Worm (Caenorhabditis elegans) whole organism, dauer: ENCODE measurements around the gene Y75B7B.1.

ENCODE experiments used
- unc-62 ChIP-seq: sonication (generic microtip); optimal IDR thresholded peaks from 2 replicates; lab custom pipeline; 2017; ENCODE audit warnings: missing biosample characterization, missing genetic modification reagents, missing genetic modification characterization

Gene Y75B7B.1

DNA sequence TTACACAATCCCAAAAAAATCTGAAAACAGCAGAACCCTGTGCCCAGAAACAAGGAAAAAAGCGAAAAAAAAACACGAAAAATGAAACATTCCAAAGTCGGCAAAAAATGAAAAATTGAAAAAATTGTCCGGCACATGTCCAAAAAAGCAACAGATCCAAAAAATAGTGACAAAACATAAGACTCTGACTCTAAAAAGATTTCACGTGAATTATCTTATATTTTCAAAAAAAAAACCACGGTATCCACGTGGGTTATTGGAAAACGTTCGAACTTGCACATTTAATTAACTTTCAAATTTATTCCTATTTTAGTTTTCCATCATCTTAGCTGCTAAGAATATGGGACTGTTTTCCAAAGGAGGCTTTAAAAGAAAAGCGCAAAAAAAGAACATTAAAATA lies at the start of gene Y75B7B.1:
Y75B7B.1 (plus strand) TSS at position 301 of the 400 bp plus-strand sequence.
- no peak for TF ChIP-seq unc-62 (GFP tag; lab: Kevin White, UChicago)

DNA sequence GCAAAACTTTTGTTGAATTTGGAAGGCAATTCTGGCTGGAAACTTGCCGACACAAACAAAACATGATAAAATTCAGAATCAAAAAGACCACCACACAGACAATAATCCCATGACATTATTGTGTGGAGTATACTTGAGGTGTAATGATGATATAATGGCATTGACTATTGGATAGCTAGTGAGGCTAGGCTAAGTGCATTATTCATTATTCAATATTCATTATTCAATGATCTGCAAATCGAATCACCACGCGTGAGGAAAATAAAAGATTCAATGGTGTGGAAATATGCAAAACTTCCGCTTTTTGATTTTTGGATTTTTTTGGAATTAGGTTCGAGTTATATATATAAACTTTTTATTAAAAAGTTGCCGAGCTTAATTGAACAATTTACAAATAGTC lies 47.2 kb upstream of the Y75B7B.1 start:
- no peak for TF ChIP-seq unc-62 (GFP tag; lab: Kevin White, UChicago)

DNA sequence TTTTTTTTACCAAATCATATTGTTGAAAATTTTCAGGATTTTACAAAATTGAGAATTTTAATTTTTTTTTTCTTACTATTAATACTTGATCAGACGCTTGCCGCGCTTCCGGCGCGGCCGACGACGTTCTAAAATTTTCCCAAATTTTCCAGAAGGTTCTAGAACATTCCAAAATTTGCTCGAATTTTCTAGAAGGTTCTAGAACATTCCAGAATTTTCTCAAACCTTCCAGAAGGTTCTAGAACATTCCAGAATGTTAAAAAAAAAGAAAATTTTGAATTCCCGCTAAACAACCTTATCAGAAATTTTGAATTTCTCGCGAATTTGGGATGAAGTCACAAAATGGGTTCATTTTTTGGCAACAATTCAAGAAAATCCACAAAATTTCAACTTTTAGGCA lies 44.5 kb upstream of the Y75B7B.1 start:
- TF ChIP-seq unc-62 (GFP tag; lab: Kevin White, UChicago), result no peak

DNA sequence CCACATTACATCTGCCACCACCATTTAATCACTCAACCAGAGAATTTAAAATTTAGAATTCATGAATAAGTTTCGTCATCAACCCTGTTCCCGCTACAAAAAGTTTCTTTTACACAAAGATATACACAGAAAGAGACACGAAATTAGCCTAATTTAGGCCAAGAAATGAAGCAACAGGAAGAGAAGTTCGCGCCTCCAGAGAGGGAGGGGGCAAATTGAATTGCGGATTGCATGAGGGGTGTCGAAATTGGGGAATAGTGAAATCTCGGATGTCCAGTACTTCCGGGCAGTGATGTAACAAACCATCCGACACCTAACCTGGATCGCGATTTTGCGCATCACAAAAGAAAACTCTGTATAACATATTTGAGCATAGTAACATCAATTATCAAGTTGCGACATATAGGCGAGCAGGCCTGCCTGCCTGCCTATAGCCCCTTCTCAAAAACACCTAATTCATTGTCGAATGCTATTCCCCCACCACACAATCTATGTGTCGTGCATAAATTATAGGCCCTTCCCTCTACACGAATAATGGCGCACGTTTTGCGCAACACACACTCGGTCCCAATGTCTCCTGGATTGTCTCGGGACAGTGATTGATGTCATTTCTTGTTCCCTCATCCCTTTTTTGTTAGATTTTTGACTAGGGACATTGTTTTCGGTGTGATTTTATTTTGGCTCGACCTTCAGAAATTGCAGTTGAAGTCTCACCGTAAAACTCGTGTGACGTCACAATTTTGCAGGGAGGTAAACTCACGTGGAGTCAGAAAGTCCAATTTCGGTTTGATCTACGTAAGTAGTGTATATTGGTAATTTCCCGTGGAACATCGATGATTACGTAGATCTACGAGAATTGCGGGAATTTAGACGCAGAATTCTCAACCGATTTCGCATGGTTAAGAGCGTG lies 42.7 kb upstream of the Y75B7B.1 start:
- TF ChIP-seq unc-62 (GFP tag; lab: Kevin White, UChicago), result no peak

DNA sequence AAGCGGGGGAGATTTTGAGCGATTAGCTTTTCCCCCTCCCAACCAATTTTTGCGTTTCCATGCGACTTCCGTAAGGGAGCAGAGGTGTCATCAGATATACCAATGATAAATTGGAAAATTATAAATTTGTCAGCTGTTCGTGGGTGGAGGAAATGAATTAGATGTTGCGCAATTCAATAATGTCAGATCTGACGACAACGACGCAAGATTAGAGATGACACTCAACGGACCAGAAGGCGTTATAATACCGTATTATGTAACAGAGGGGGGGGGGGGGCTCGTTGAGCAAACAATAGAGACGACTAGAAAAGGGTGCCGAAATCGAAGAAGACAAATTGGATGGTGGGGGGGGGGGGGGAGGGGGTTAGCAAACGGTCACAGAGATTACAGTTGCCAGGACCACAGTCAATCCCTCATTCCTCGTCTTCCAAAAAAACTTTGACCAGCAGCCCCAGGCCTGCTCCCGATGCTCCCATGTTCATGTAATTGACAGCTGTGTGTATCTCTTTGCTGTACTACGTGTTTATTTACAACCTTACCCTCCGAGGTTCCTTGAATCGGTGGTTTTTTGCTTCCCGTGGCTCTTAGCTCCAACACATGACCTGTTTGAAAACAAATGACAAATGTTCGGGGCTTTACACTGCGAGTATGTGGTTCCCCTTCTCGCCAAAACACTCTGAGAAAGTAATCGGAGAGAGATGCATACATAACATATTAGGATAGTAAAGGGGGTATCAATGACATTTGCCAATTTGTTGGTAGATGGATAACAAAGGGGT lies 41.6 kb upstream of the Y75B7B.1 start:
- no peak for TF ChIP-seq unc-62 (GFP tag; lab: Kevin White, UChicago)

DNA sequence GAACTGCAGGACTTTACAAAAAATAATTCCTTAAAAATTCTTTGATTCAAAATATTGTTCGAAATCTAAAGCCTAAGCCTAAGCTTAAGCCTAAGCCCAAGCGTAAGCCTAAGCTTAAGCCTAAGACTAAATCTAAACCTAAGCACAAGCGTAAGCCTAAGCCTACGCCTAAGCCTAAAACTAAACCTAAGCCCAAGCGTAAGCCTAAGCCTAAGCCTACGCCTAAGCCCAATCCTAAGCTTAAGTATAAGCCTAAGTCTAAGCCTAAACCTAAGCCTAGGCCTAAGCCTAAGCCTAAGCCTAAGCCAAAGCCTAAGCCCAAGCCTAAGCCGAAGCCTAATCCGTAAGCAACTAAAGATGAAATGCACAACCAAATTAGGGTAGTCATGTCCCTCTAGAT lies 40.2 kb upstream of the Y75B7B.1 start:
- TF ChIP-seq unc-62 (GFP tag; lab: Kevin White, UChicago), result no peak

DNA sequence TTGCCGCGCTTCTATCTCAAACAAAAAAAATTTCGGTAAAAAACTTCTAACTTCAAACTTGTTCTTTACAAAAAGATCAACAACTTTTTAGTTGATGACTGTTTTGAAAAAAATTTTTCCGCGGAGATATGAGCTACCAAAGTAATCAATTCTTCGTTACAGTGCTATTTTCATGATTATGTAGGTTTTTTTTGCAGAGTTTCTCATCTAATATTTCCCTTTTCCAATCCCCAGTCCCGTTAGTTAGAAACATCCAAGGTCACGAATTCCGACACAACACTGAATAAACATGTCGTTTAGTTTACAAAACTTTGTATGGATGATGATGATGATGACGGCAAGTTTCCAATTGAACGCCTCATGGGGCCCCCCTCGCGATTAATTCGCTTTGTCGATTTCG lies 38.1 kb upstream of the Y75B7B.1 start:
- TF ChIP-seq unc-62 (GFP tag; lab: Kevin White, UChicago), result no peak

DNA sequence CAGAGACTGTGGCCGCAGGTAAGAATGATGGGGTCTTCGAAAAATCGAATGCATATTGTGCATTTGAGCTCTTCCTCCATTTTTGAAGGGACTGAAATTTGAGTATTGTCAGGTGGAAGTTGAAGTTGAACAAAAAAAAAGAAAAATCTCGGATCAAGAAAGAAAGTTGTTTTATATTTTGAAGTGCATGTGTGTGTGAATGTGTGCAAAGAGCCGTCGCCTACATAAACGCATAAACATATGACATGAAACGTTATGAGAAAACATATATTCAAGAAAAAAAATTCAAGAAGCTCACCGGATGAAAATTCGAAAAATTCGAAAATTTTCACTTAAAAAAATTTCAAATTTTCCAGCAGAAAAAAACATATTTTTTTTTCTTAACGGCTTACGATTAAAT lies 35.4 kb upstream of the Y75B7B.1 start, which contains the start of gene madd-2:
madd-2 (minus strand) TSS at position 101 of the 400 bp plus-strand sequence.
- TF ChIP-seq unc-62 (GFP tag; lab: Kevin White, UChicago), result no peak

DNA sequence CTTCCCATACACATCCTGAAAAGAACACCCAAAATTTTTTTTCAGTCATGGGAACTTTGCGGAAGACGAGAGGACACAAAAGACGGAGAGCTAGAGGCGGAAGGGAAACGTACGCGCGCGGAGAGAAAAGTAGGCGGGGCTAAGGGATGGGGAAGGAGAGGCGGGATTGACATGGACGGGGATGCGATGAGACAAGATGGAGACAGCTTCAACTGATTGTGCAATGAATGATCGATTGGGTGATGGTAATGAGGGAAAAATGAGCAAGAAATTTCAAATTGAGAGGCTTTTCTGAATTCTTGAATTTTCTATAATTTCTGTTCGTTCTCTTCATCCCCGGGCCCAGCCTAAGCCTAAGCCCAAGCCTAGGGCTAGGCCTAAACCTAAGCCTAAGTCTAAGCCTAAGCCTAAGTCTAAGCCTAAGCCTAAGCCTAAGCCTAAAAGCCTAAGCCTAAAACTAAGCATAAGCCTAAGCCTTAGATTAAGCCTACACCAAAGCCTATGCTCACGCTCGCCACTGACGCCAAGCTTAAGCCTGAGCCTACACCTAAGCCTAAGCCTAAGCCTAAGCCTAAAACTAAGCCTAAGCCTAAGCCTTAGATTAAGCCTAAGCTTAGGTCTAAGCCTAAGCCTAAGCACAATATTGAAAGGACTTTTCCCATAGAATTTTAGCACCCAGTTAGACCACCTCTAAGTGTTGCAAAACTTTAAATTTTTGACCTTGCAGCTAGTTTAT lies 34.2 kb upstream of the Y75B7B.1 start:
- TF ChIP-seq unc-62 (GFP tag; lab: Kevin White, UChicago), result no peak

DNA sequence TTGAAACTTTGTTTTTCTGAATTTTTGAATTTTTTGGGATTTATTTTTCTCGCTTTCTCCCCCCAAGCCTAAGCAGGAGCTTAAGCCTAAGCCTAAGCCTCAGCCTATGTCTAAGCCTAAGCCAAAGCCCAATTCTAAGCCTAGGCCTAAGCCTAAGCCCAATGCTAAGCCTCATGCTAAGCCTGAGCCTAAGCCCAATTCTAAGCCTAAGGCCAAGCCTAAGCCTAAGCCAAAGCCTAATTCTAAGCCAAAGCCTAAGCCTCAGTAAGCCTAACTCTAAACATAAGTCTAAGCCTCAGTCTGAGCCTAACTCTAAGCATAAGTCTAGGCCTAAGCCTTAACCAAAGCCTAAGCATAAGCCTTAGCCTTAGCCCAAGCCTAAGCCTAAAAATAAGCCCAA lies 28.3 kb upstream of the Y75B7B.1 start:
- TF ChIP-seq unc-62 (GFP tag; lab: Kevin White, UChicago), result no peak

DNA sequence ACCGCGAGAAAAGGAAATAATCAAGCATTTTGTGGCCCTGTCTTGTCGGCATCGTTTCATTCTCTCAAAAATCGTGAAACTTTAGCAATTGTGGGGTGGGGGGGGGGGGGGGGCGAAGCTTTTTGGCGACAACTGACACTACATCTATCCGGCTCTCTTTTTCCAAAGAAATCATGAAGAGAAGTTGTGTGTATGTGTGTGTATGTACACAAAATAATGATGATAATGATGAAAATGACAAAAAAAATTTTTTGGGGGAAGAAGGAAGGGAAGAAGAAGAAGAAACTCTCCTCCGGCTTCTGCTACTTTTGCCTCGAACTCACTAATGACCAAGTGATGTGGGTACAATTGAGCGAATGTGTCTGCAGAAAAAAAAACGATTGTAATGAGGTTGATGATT lies 27.7 kb upstream of the Y75B7B.1 start:
- TF ChIP-seq unc-62 (GFP tag; lab: Kevin White, UChicago), result no peak

DNA sequence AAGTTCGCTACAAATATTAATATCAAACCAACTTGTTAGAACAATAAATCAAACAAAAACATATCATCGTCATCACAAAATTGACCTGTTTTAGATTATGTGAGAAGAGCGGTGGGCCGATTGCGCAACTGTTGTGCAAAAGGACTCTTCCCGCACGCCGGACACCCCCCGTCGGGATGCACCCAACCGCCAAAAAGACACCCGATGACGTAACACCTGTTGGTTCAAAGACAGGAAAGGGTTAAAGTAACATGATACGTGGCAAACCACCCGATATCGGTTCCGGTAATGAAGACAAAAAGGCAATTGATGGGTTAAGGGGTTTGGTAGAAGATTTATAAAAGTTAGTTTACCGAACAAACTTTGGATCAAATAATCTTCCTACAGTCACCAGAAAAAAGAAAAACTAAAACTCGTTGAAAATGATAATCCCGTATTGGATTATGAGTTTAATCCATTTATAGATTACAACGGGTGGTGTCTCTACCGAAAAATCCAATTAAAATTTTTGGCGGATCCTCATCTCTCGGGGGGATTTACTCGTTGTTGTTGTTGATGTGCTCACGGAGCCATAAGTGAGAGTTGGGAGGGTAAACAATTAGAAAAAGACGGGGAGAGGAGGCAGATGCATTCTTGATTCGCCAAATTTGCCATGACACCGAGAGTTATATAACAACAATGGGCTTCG lies 26.5 kb upstream of the Y75B7B.1 start:
- TF ChIP-seq unc-62 (GFP tag; lab: Kevin White, UChicago), result no peak

DNA sequence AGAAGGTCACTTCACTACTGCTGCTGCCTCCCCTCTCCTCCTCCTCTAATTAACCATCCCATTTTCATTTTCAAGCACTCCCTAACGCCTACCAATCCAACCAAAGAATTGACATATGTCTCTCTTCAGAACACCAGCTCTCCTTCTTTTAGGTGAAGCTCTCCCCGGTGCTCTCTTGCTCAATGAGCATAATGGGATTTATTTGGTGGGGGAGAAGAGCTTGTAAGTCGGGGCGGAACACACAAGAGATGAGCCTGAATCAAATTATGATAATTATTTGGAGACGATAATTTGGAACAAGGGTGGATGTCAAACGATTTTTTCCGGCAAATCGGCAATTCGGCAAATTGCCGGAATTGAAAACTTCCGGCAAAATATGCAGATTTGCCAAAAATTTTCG lies 17.9 kb upstream of the Y75B7B.1 start:
- no peak for TF ChIP-seq unc-62 (GFP tag; lab: Kevin White, UChicago)

DNA sequence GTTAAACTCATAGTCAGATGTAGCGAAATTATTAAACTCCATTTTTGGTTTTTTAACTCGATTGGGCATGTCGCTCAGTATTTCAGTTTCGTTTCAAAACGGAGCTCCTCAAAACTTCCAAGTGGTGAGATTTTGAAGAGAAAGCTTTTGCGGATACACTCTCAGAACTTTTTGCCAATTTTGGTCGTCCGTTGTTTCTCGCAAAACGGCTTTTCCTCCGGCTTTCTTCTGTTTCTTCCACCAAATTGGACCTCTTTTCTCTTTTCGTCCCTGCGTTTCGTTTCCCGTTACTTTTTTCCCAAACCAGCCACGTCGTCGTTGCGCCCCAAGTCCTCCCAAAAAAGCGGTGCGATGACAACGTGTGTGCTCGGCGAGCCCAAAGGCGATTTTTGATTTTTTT lies 10.7 kb upstream of the Y75B7B.1 start, which contains the start of gene C39F7.1:
C39F7.1 (plus strand) TSS at position 301 of the 400 bp plus-strand sequence.
- no peak for TF ChIP-seq unc-62 (GFP tag; lab: Kevin White, UChicago)

DNA sequence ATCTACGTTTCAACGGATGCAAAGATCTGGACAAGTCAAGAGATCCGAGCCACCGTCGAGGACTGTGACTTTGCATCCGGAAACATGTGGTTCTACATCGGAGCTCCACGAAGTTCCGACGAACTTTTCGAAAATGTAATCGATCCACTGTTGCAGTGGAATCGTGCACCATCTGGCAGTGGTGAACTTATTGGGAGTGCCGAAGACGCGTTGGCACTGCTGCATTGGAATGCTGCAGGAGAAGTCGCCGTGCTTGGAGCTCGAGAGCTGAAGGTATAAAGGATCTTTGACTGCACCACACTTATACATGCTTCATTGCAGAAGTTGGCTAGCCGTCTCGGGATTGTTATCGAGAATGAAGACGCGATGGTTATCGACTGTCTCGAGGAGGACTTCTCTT lies 8.7 kb upstream of the Y75B7B.1 start:
- TF ChIP-seq unc-62 (GFP tag; lab: Kevin White, UChicago), result no peak
